Fruit fly (Drosophila melanogaster): ENCODE measurements around the gene CG16972.
"Not testable (repeated sequence)": the region's sequence is repeated elsewhere in the genome, so short reads cannot be mapped to it uniquely, and the experiment has no call there.

DNA sequence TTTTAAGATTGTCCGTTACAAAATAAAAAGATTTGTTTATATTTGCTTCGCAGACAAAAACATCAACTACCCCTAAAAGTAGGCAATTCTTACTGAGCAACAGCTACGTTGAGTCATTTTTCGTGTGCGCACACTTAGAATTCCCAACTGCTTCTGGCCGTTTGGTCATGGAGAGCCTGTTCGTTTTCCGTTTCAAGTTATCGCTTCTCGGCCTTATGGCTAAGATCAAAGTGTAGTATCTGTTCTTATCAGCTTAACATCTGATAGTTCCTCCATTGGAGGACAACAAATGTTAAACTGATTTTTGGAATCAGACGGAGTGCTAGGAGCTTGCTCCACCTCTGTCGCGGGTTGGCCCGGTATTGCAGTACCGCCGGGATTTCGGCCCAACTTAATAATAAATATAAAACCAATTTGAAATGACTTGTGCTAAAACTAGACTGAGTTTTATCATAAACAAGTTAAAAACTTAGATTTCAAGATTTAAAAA, 12.6 kb upstream of the CG16972 start:
- TF ChIP-seq CG3919, Hr39, Sox14, CG6854 (GFP tag; optimal IDR thresholded peaks at IDR 0.05): not testable (repeated sequence)

Measured in whole organism, prepupa.